Fruit fly (Drosophila melanogaster) whole organism, wandering third instar larva: ENCODE measurements around the gene CG11555.

Experiments used
- Abd-B ChIP-seq: fragments of >200 bp; optimal IDR thresholded peaks from 2 replicates; lab custom pipeline; 2017; ENCODE audit warnings: missing biosample characterization, missing genetic modification characterization
- CG9705 ChIP-seq: fragments of 200-800 bp; sonication (Bioruptor generic); optimal IDR thresholded peaks from 2 replicates; lab custom pipeline; 2018; ENCODE audit warnings: missing biosample characterization, mild to moderate bottlenecking, missing genetic modification characterization
- CrebA ChIP-seq: fragments of 200-800 bp; sonication (Bioruptor generic); optimal IDR thresholded peaks from 2 replicates; lab custom pipeline; 2016; ENCODE audit warnings: missing biosample characterization, mild to moderate bottlenecking, missing genetic modification characterization, borderline replicate concordance
- Dfd ChIP-seq: fragments of >200 bp; optimal IDR thresholded peaks from 2 replicates; lab custom pipeline; 2017; ENCODE audit warnings: missing biosample characterization, missing genetic modification characterization
- Dif ChIP-seq: fragments of 200-275, 200-300 bp; sonication (Bioruptor generic); optimal IDR thresholded peaks from 2 replicates; lab custom pipeline; 2018; ENCODE audit warnings: missing biosample characterization, missing genetic modification characterization; ENCODE audit not compliant: partially characterized antibody
- GATAd ChIP-seq: sonication (Bioruptor generic); optimal IDR thresholded peaks from 2 replicates; lab custom pipeline; 2016; ENCODE audit warnings: missing biosample characterization, missing genetic modification characterization
- HLH106 ChIP-seq: fragments of 200-800 bp; optimal IDR thresholded peaks from 3 replicates; lab custom pipeline; 2019; ENCODE audit warnings: missing biosample characterization, mild to moderate bottlenecking, missing genetic modification characterization, moderate library complexity
- Hr78 ChIP-seq: fragments of >200 bp; optimal IDR thresholded peaks from 2 replicates; lab custom pipeline; 2017; ENCODE audit warnings: missing biosample characterization, missing genetic modification characterization
- Hr83 ChIP-seq: fragments of 200-300 bp; sonication (Bioruptor generic); optimal IDR thresholded peaks from 2 replicates; lab custom pipeline; 2016; ENCODE audit warnings: missing biosample characterization, mild to moderate bottlenecking, missing genetic modification characterization, moderate library complexity; ENCODE audit not compliant: poor library complexity, severe bottlenecking
- Jra ChIP-seq: sonication (Bioruptor generic); optimal IDR thresholded peaks from 2 replicates; lab custom pipeline; 2016; ENCODE audit warnings: missing biosample characterization, missing genetic modification characterization
- Mio ChIP-seq: sonication (Bioruptor generic); optimal IDR thresholded peaks from 2 replicates; lab custom pipeline; 2016; ENCODE audit warnings: missing biosample characterization, missing genetic modification characterization
- Myc ChIP-seq: fragments of >200 bp; optimal IDR thresholded peaks from 2 replicates; lab custom pipeline; 2017
- OdsH ChIP-seq: fragments of 200-800 bp; sonication (Bioruptor generic); optimal IDR thresholded peaks from 2 replicates; lab custom pipeline; 2016; ENCODE audit warnings: missing biosample characterization, mild to moderate bottlenecking, missing genetic modification characterization
- Rel ChIP-seq, 2 experiments: fragments of 200-800 bp; sonication (Bioruptor generic) in 1 of 2; optimal IDR thresholded peaks; 2 replicates in 1 of 2; 3 replicates in 1 of 2; lab custom pipeline; 2016 to 2019; ENCODE audit warnings: mild to moderate bottlenecking in 2 of 2, missing biosample characterization in 2 of 2, missing genetic modification characterization in 2 of 2, moderate library complexity in 1 of 2
- Sp1 ChIP-seq: fragments of 200-800 bp; sonication (Bioruptor generic); optimal IDR thresholded peaks from 3 replicates; lab custom pipeline; 2019; ENCODE audit warnings: missing biosample characterization, mild to moderate bottlenecking, missing genetic modification characterization, moderate library complexity
- Vsx2 ChIP-seq: fragments of 200-300, 225-300 bp; sonication (Bioruptor generic); optimal IDR thresholded peaks from 2 replicates; lab custom pipeline; 2018; ENCODE audit warnings: missing biosample characterization, missing genetic modification characterization; ENCODE audit not compliant: partially characterized antibody
- brk ChIP-seq: fragments of 200-800 bp; sonication (Bioruptor generic); optimal IDR thresholded peaks from 2 replicates; lab custom pipeline; 2016; ENCODE audit warnings: missing biosample characterization, mild to moderate bottlenecking, missing genetic modification characterization
- dl ChIP-seq, 2 experiments: fragments of 175-275, 200-275 bp in 1 of 2; fragments of 200-275 bp in 1 of 2; sonication (Bioruptor generic); optimal IDR thresholded peaks; lab custom pipeline; 2018; ENCODE audit warnings: mild to moderate bottlenecking in 2 of 2, missing biosample characterization in 2 of 2, missing genetic modification characterization in 2 of 2, moderate library complexity in 2 of 2; ENCODE audit not compliant: partially characterized antibody in 2 of 2, insufficient read depth in 1 of 2
- dsf ChIP-seq: sonication (Bioruptor generic); optimal IDR thresholded peaks from 2 replicates; lab custom pipeline; 2016; ENCODE audit warnings: missing biosample characterization, missing genetic modification characterization, borderline replicate concordance
- ey ChIP-seq: fragments of 200-800 bp; sonication (Bioruptor generic); optimal IDR thresholded peaks from 2 replicates; lab custom pipeline; 2016; ENCODE audit warnings: missing biosample characterization, missing genetic modification characterization
- foxo ChIP-seq, 2 experiments: fragments of 200-800 bp; sonication (Bioruptor generic); optimal IDR thresholded peaks; 2 replicates in 1 of 2; 3 replicates in 1 of 2; lab custom pipeline; 2016 to 2017; ENCODE audit warnings: missing biosample characterization in 2 of 2, missing genetic modification characterization in 2 of 2
- fru ChIP-seq: fragments of 200-800 bp; sonication (Bioruptor generic); optimal IDR thresholded peaks from 3 replicates; lab custom pipeline; 2016; ENCODE audit warnings: missing biosample characterization, mild to moderate bottlenecking, missing genetic modification characterization
- h ChIP-seq: fragments of 200-800 bp; sonication (Bioruptor generic); optimal IDR thresholded peaks from 3 replicates; lab custom pipeline; 2016; ENCODE audit warnings: missing biosample characterization, mild to moderate bottlenecking, missing genetic modification characterization
- jim ChIP-seq: fragments of 175-275, 200-325 bp; sonication (Bioruptor generic); optimal IDR thresholded peaks from 2 replicates; lab custom pipeline; 2016; ENCODE audit warnings: missing biosample characterization, mild to moderate bottlenecking, missing genetic modification characterization
- lola ChIP-seq: fragments of >200 bp; optimal IDR thresholded peaks from 2 replicates; lab custom pipeline; 2017; ENCODE audit warnings: missing biosample characterization, missing genetic modification characterization
- psq ChIP-seq: fragments of 200-800 bp; sonication (Bioruptor generic); optimal IDR thresholded peaks from 3 replicates; lab custom pipeline; 2017; ENCODE audit warnings: missing biosample characterization, mild to moderate bottlenecking, missing genetic modification characterization, moderate library complexity
- sage ChIP-seq: fragments of 200-800 bp; sonication (Bioruptor generic); optimal IDR thresholded peaks from 2 replicates; lab custom pipeline; 2016; ENCODE audit warnings: missing biosample characterization, mild to moderate bottlenecking, missing genetic modification characterization
- sv ChIP-seq: fragments of 200-800 bp; sonication (Bioruptor generic); optimal IDR thresholded peaks from 3 replicates; lab custom pipeline; 2016; ENCODE audit warnings: missing biosample characterization, missing genetic modification characterization
- tai ChIP-seq: sonication (Bioruptor generic); optimal IDR thresholded peaks from 2 replicates; lab custom pipeline; 2016; ENCODE audit warnings: missing biosample characterization, missing genetic modification characterization
- usp ChIP-seq: fragments of >200 bp; optimal IDR thresholded peaks from 2 replicates; lab custom pipeline; 2017; ENCODE audit warnings: missing biosample characterization, missing genetic modification characterization
- woc ChIP-seq: sonication (Bioruptor generic); optimal IDR thresholded peaks from 2 replicates; lab custom pipeline; 2016; ENCODE audit warnings: missing biosample characterization, mild to moderate bottlenecking, missing genetic modification characterization

Gene CG11555

dm6 chr2L:225386-225682, 48.3 kb upstream of the CG11555 start:
- TF ChIP-seq Vsx2 (GFP tag; lab: Kevin White, UChicago), result no peak
- no peak for TF ChIP-seq CrebA (GFP tag; lab: Kevin White, UChicago)
- TF ChIP-seq ey (GFP tag; lab: Kevin White, UChicago), result no peak
- no peak for TF ChIP-seq Dfd (GFP tag; lab: Kevin White, UChicago)
- no peak for TF ChIP-seq dsf (GFP tag; lab: Kevin White, UChicago)
- no peak for TF ChIP-seq sage (GFP tag; lab: Kevin White, UChicago)
- TF ChIP-seq tai, result no peak
- TF ChIP-seq Sp1 (GFP tag; lab: Kevin White, UChicago), result no peak
- TF ChIP-seq Jra (GFP tag; lab: Kevin White, UChicago), result no peak
- no peak for TF ChIP-seq Hr83
- TF ChIP-seq Myc (lab: Kevin White, UChicago), result no peak
- no peak for TF ChIP-seq CG9705 (GFP tag; lab: Kevin White, UChicago)
- TF ChIP-seq usp (GFP tag; lab: Kevin White, UChicago), result no peak
- no peak for TF ChIP-seq dl (GFP tag; optimal IDR thresholded peaks at IDR 0.05; lab: Kevin White, UChicago; ENCODE audit: insufficient read depth in 1 of 2, partially characterized antibody in 2 of 2)
- TF ChIP-seq GATAd (GFP tag; lab: Kevin White, UChicago), result no peak
- TF ChIP-seq Dif, result no peak
- no peak for TF ChIP-seq psq
- TF ChIP-seq Mio (GFP tag; lab: Kevin White, UChicago), result no peak

- TF ChIP-seq Hr78 (no peak), tai (no peak), Rel (GFP tag; optimal IDR thresholded peaks at IDR 0.05; lab: Kevin White, UChicago) (no peak), Rel (tag; optimal IDR thresholded peaks at IDR 0.05; lab: Kevin White, UChicago) (peak; percentile 76), Myc (lab: Kevin White, UChicago) (no peak), Hr83 (no peak), fru (GFP tag; lab: Kevin White, UChicago) (no peak)
Observed at dm6 chr2L:228246-228645, 45.4 kb upstream of the CG11555 start.

- TF ChIP-seq Jra (GFP tag; lab: Kevin White, UChicago), result no peak
- TF ChIP-seq Rel (GFP tag; optimal IDR thresholded peaks at IDR 0.05; lab: Kevin White, UChicago), result no peak
- no peak for TF ChIP-seq Rel (tag; optimal IDR thresholded peaks at IDR 0.05; lab: Kevin White, UChicago)
- TF ChIP-seq lola, result no peak
- no peak for TF ChIP-seq ey (GFP tag; lab: Kevin White, UChicago)
- TF ChIP-seq Mio (GFP tag; lab: Kevin White, UChicago), result no peak
- TF ChIP-seq foxo (GFP tag; optimal IDR thresholded peaks at IDR 0.05; lab: Kevin White, UChicago), result no peak
- TF ChIP-seq HLH106 (tag; lab: Kevin White, UChicago), result no peak
Observed at dm6 chr2L:232187-232586, 41.4 kb upstream of the CG11555 start, which contains the start of gene CG13693. Gene CG13693, plus strand, starts transcription at chr2L:232487.

- TF ChIP-seq lola (no peak), Dfd (GFP tag; lab: Kevin White, UChicago) (peak; percentile 91)
- TF ChIP-seq, all 38 proteins: peak for 1
Observed at dm6 chr2L:240176-240769, 33.4 kb upstream of the CG11555 start.

- TF ChIP-seq Myc (lab: Kevin White, UChicago) (no peak), Dfd (GFP tag; lab: Kevin White, UChicago) (peak; percentile 91)
Observed at dm6 chr2L:241415-241814, 32.2 kb upstream of the CG11555 start.

- TF ChIP-seq GATAd (GFP tag; lab: Kevin White, UChicago) (no peak), sage (GFP tag; lab: Kevin White, UChicago) (no peak), tai (no peak), Sp1 (GFP tag; lab: Kevin White, UChicago) (no peak), OdsH (no peak), h (no peak), sv (GFP tag; lab: Kevin White, UChicago) (no peak), brk (no peak), Dif (no peak), Rel (GFP tag; optimal IDR thresholded peaks at IDR 0.05; lab: Kevin White, UChicago) (no peak), Rel (tag; optimal IDR thresholded peaks at IDR 0.05; lab: Kevin White, UChicago) (no peak), jim (GFP tag; lab: Kevin White, UChicago) (no peak), fru (GFP tag; lab: Kevin White, UChicago) (no peak), CrebA (GFP tag; lab: Kevin White, UChicago) (no peak), Abd-B (no peak), Mio (GFP tag; lab: Kevin White, UChicago) (no peak), HLH106 (tag; lab: Kevin White, UChicago) (no peak), Myc (lab: Kevin White, UChicago) (no peak), woc (GFP tag; lab: Kevin White, UChicago) (no peak), psq (no peak), Dfd (GFP tag; lab: Kevin White, UChicago) (no peak)
Observed at dm6 chr2L:243123-243522, 30.5 kb upstream of the CG11555 start.
